Worm (Caenorhabditis elegans): Measurements from ENCODE around the gene F40G12.5.

F40G12.5 gene

ce11 chrV:14230788-14231583 lies 39.6 kb downstream of the F40G12.5 start (continued):
- TF ChIP-seq nhr-27 (tag; optimal IDR thresholded peaks at IDR 0.05) = no peak
- TF ChIP-seq him-1 (tag; optimal IDR thresholded peaks at IDR 0.05) = peak; percentile 4
- peak; percentile 37 for TF ChIP-seq die-1 (tag; optimal IDR thresholded peaks at IDR 0.05)
- no peak for TF ChIP-seq atf-7 (tag; optimal IDR thresholded peaks at IDR 0.05)
- TF ChIP-seq fkh-3 (tag; optimal IDR thresholded peaks at IDR 0.05) = no peak
- no peak for TF ChIP-seq egl-18 (GFP tag; IDR thresholded peaks at IDR 0.05)
- TF ChIP-seq F57C9.4 (tag; optimal IDR thresholded peaks at IDR 0.05) = no peak
- no peak for TF ChIP-seq F33H1.4 (GFP tag; IDR thresholded peaks at IDR 0.05)
- TF ChIP-seq ceh-27 (GFP tag; optimal IDR thresholded peaks at IDR 0.05) = no peak
- TF ChIP-seq let-526 (GFP tag; IDR thresholded peaks at IDR 0.05) = no peak
- TF ChIP-seq B0035.1 (tag; optimal IDR thresholded peaks at IDR 0.05) = no peak
- TF ChIP-seq ztf-6 (GFP tag; IDR thresholded peaks at IDR 0.05) = no peak

- no peak for TF ChIP-seq snpc-1.1 (tag; optimal IDR thresholded peaks at IDR 0.05; ENCODE audit: insufficient read depth)
- no peak for TF ChIP-seq B0035.1 (tag; optimal IDR thresholded peaks at IDR 0.05)
- no peak for TF ChIP-seq F23B12.7 (tag; optimal IDR thresholded peaks at IDR 0.05; ENCODE audit: insufficient read depth)
- TF ChIP-seq attf-5 (GFP tag; optimal IDR thresholded peaks at IDR 0.05) = no peak
- TF ChIP-seq ceh-79 (tag; optimal IDR thresholded peaks at IDR 0.05) = no peak
- TF ChIP-seq ztf-18 (tag; optimal IDR thresholded peaks at IDR 0.05) = no peak
- TF ChIP-seq ztf-28 (GFP tag; IDR thresholded peaks at IDR 0.05) = no peak
- TF ChIP-seq hlh-12 (tag; optimal IDR thresholded peaks at IDR 0.05) = no peak
- TF ChIP-seq F10E7.11 (tag; optimal IDR thresholded peaks at IDR 0.05) = no peak
- no peak for TF ChIP-seq T26A5.8 (tag; optimal IDR thresholded peaks at IDR 0.05)
- no peak for TF ChIP-seq akir-1 (GFP tag; optimal IDR thresholded peaks at IDR 0.05)
- TF ChIP-seq F57C9.4 (tag; optimal IDR thresholded peaks at IDR 0.05) = no peak
- no peak for TF ChIP-seq lin-40 (tag; optimal IDR thresholded peaks at IDR 0.05)
- TF ChIP-seq ztf-3 (GFP tag; optimal IDR thresholded peaks at IDR 0.05) = no peak
- no peak for TF ChIP-seq T07F8.4 (tag; optimal IDR thresholded peaks at IDR 0.05)
- no peak for TF ChIP-seq attf-3 (GFP tag; conservative IDR thresholded peaks at IDR 0.05)
- TF ChIP-seq rcor-1 (GFP tag; IDR thresholded peaks at IDR 0.05) = no peak
- TF ChIP-seq ceh-27 (GFP tag; optimal IDR thresholded peaks at IDR 0.05) = no peak
- TF ChIP-seq pbrm-1 (GFP tag; IDR thresholded peaks at IDR 0.05) = no peak
Measured at ce11 chrV:14226373-14226772, 44.3 kb downstream of the F40G12.5 start, which contains the start of gene nep-21. Gene nep-21 (minus strand): TSS chrV:14226473.

ce11 chrV:14223141-14223540 lies 47.5 kb downstream of the F40G12.5 start:
- TF ChIP-seq F22D6.2 (tag; optimal IDR thresholded peaks at IDR 0.05) (no peak), T07F8.4 (tag; optimal IDR thresholded peaks at IDR 0.05) (no peak), athp-1 (tag; optimal IDR thresholded peaks at IDR 0.05) (no peak), hmg-20 (GFP tag; IDR thresholded peaks at IDR 0.05) (no peak), ets-4 (GFP tag; optimal IDR thresholded peaks at IDR 0.05) (no peak), nfya-2 (GFP tag; IDR thresholded peaks at IDR 0.05) (no peak), rpc-1 (optimal IDR thresholded peaks at IDR 0.05) (no peak), rpc-1 (tag; optimal IDR thresholded peaks at IDR 0.05) (no peak), ceh-27 (GFP tag; optimal IDR thresholded peaks at IDR 0.05) (no peak), egrh-3 (GFP tag; IDR thresholded peaks at IDR 0.05) (no peak), B0035.1 (tag; optimal IDR thresholded peaks at IDR 0.05) (no peak), atf-7 (tag; optimal IDR thresholded peaks at IDR 0.05) (no peak), pbrm-1 (GFP tag; IDR thresholded peaks at IDR 0.05) (no peak), nhr-179 (tag; optimal IDR thresholded peaks at IDR 0.05) (no peak)

Data from whole organism, young adult.